Worm (Caenorhabditis elegans): ENCODE results near the gene srd-38.

ce11 chrX:13269586-13269985, 22.0 kb upstream of the srd-38 start, which contains the start of gene cyp-14A2:
- TF ChIP-seq nhr-76 (tag; optimal IDR thresholded peaks at IDR 0.05), result no peak
- no peak for TF ChIP-seq nhr-28 (tag; optimal IDR thresholded peaks at IDR 0.05)
- no peak for TF ChIP-seq nhr-11 (tag; optimal IDR thresholded peaks at IDR 0.05)
- no peak for TF ChIP-seq ceh-82 (tag; optimal IDR thresholded peaks at IDR 0.05)
- no peak for TF ChIP-seq fkh-10 (GFP tag; optimal IDR thresholded peaks at IDR 0.05)
- no peak for TF ChIP-seq nhr-43 (tag; optimal IDR thresholded peaks at IDR 0.05; ENCODE audit: poor library complexity, severe bottlenecking)
